Fruit fly (Drosophila melanogaster) whole organism, embryonic: ENCODE results near the gene CG3726.

Source experiments
- Aef1 ChIP-seq: fragments of 200-800 bp; sonication (Bioruptor generic); IDR thresholded peaks from 3 replicates; pipeline ENCODE4 v1.3.6; 2022; ENCODE audit warnings: missing biosample characterization, missing genetic modification characterization
- BtbVII ChIP-seq: fragments of 200-800 bp; sonication (Bioruptor generic); optimal IDR thresholded peaks from 3 replicates; lab custom pipeline; 2017; ENCODE audit warnings: missing biosample characterization, mild to moderate bottlenecking, missing genetic modification characterization
- CG10267 ChIP-seq: fragments of 200-800 bp; sonication (Bioruptor generic); optimal IDR thresholded peaks from 2 replicates; lab custom pipeline; 2018; ENCODE audit warnings: missing biosample characterization, mild to moderate bottlenecking, missing genetic modification characterization, moderate library complexity
- CG12071 ChIP-seq: fragments of 200-800 bp; sonication (Bioruptor generic); optimal IDR thresholded peaks from 3 replicates; lab custom pipeline; 2018; ENCODE audit warnings: missing biosample characterization, mild to moderate bottlenecking, missing genetic modification characterization
- CG12391 ChIP-seq: fragments of 200-800 bp; sonication (Bioruptor generic); optimal IDR thresholded peaks from 3 replicates; lab custom pipeline; 2018; ENCODE audit warnings: missing biosample characterization, mild to moderate bottlenecking, missing genetic modification characterization, moderate library complexity
- CG13287 ChIP-seq: fragments of 200-800 bp; sonication (Bioruptor generic); IDR thresholded peaks from 2 replicates; pipeline ENCODE4 v1.3.6; 2022; ENCODE audit warnings: missing biosample characterization, missing genetic modification characterization; ENCODE audit not compliant: partially characterized antibody
- CG13296 ChIP-seq: fragments of 200-800 bp; sonication (Bioruptor generic); optimal IDR thresholded peaks from 3 replicates; lab custom pipeline; 2018; ENCODE audit warnings: missing biosample characterization, mild to moderate bottlenecking, missing genetic modification characterization
- CG14710 ChIP-seq: fragments of 200-800 bp; sonication (Bioruptor generic); optimal IDR thresholded peaks from 3 replicates; lab custom pipeline; 2019; ENCODE audit warnings: missing biosample characterization, mild to moderate bottlenecking, missing genetic modification characterization, moderate library complexity
- CG15514 ChIP-seq: fragments of 200-800 bp; sonication (Bioruptor generic); optimal IDR thresholded peaks from 3 replicates; lab custom pipeline; 2017; ENCODE audit warnings: missing biosample characterization, missing genetic modification characterization, mild to moderate bottlenecking, moderate library complexity, missing genetic modification reagents
- CG15696 ChIP-seq: fragments of 200-800 bp; sonication (Bioruptor generic); optimal IDR thresholded peaks from 2 replicates; lab custom pipeline; 2019; ENCODE audit warnings: missing biosample characterization, mild to moderate bottlenecking, missing genetic modification characterization, moderate library complexity
- CG1647 ChIP-seq: fragments of 200-800 bp; sonication (Bioruptor generic); optimal IDR thresholded peaks from 3 replicates; lab custom pipeline; 2016; ENCODE audit warnings: missing biosample characterization, missing genetic modification characterization
- CG2129 ChIP-seq: fragments of 200-800 bp; sonication (Bioruptor generic); IDR thresholded peaks from 2 replicates; pipeline ENCODE4 v1.3.6; 2022; ENCODE audit warnings: missing biosample characterization, missing genetic modification characterization; ENCODE audit not compliant: partially characterized antibody
- CG30431 ChIP-seq: fragments of 200-800 bp; sonication (Bioruptor generic); optimal IDR thresholded peaks from 2 replicates; lab custom pipeline; 2017; ENCODE audit warnings: missing biosample characterization, missing genetic modification characterization
- CG32772 ChIP-seq: fragments of 200-800 bp; sonication (Bioruptor generic); IDR thresholded peaks from 2 replicates; pipeline ENCODE4 v1.3.6; 2022; ENCODE audit warnings: missing biosample characterization, missing genetic modification characterization
- CG34376 ChIP-seq: fragments of 200-800 bp; sonication (Bioruptor generic); optimal IDR thresholded peaks from 2 replicates; lab custom pipeline; 2018; ENCODE audit warnings: missing biosample characterization, mild to moderate bottlenecking, missing genetic modification characterization
- CG5245 ChIP-seq: fragments of 200-800 bp; sonication (Bioruptor generic); optimal IDR thresholded peaks from 3 replicates; lab custom pipeline; 2016; ENCODE audit warnings: missing biosample characterization, missing genetic modification characterization
- CG6791 ChIP-seq: fragments of 200-800 bp; sonication (Bioruptor generic); IDR thresholded peaks from 3 replicates; pipeline ENCODE4 v1.3.6; 2022; ENCODE audit warnings: missing biosample characterization, missing genetic modification characterization; ENCODE audit not compliant: partially characterized antibody
- CG7745 ChIP-seq: fragments of 200-800 bp; sonication (Bioruptor generic); optimal IDR thresholded peaks from 2 replicates; lab custom pipeline; 2018; ENCODE audit warnings: missing biosample characterization, mild to moderate bottlenecking, missing genetic modification characterization, moderate library complexity
- CG7963 ChIP-seq: fragments of 200-800 bp; sonication (Bioruptor generic); IDR thresholded peaks from 3 replicates; pipeline ENCODE4 v1.3.6; 2022; ENCODE audit warnings: missing biosample characterization, missing genetic modification characterization; ENCODE audit not compliant: partially characterized antibody
- CG9932 ChIP-seq: fragments of 200-800 bp; sonication (Bioruptor generic); IDR thresholded peaks from 2 replicates; pipeline ENCODE4 v1.3.6; 2022; ENCODE audit warnings: missing biosample characterization, missing genetic modification characterization
- CoRest ChIP-seq: fragments of 200-800 bp; sonication (Bioruptor generic); optimal IDR thresholded peaks from 3 replicates; lab custom pipeline; 2018; ENCODE audit warnings: missing biosample characterization, mild to moderate bottlenecking, missing genetic modification characterization, moderate library complexity
- D ChIP-seq, 2 experiments: fragments of 200-800 bp in 1 of 2; fragments of >200 bp in 1 of 2; sonication (Bioruptor generic) in 1 of 2; optimal IDR thresholded peaks; 2 replicates in 1 of 2; 3 replicates in 1 of 2; lab custom pipeline; 2017; ENCODE audit warnings: mild to moderate bottlenecking in 1 of 2, missing biosample characterization in 1 of 2, missing genetic modification characterization in 1 of 2, missing genetic modification reagents in 1 of 2
- Dek ChIP-seq: fragments of 200-800 bp; sonication (Bioruptor generic); optimal IDR thresholded peaks from 3 replicates; lab custom pipeline; 2019; ENCODE audit warnings: missing biosample characterization, mild to moderate bottlenecking, missing genetic modification characterization, moderate library complexity
- Dll ChIP-seq: fragments of 200-800 bp; sonication (Bioruptor generic); IDR thresholded peaks from 4 replicates; pipeline ENCODE4 v1.3.6; 2022; ENCODE audit warnings: missing biosample characterization, missing genetic modification characterization; ENCODE audit not compliant: partially characterized antibody
- MBD-R2 ChIP-seq: fragments of 200-800 bp; sonication (Bioruptor generic); IDR thresholded peaks from 2 replicates; pipeline ENCODE4 v1.3.6; 2022; ENCODE audit warnings: missing biosample characterization, missing genetic modification characterization
- Opbp ChIP-seq: fragments of 200-800 bp; sonication (Bioruptor generic); IDR thresholded peaks from 3 replicates; pipeline ENCODE4 v1.3.6; 2022; ENCODE audit warnings: missing biosample characterization, missing genetic modification characterization; ENCODE audit not compliant: partially characterized antibody
- Poxn ChIP-seq: fragments of 200-800 bp; sonication (Bioruptor generic); IDR thresholded peaks from 2 replicates; pipeline ENCODE4 v1.3.6; 2022; ENCODE audit warnings: missing biosample characterization, missing genetic modification characterization
- Ptx1 ChIP-seq: fragments of 200-800 bp; sonication (Bioruptor generic); IDR thresholded peaks from 2 replicates; pipeline ENCODE4 v1.3.6; 2022; ENCODE audit warnings: missing biosample characterization, missing genetic modification characterization
- Scr ChIP-seq: fragments of 200-800 bp; sonication (Bioruptor generic); IDR thresholded peaks from 2 replicates; pipeline ENCODE4 v1.3.6; 2022; ENCODE audit warnings: missing biosample characterization, missing genetic modification characterization; ENCODE audit not compliant: partially characterized antibody
- Sry-δ ChIP-seq: fragments of 200-800 bp; sonication (Bioruptor generic); optimal IDR thresholded peaks from 2 replicates; lab custom pipeline; 2016; ENCODE audit warnings: missing biosample characterization, missing genetic modification characterization
- Trl ChIP-seq, 3 experiments: fragments of >200 bp in 2 of 3; fragments of 200-800 bp in 1 of 3; sonication (Bioruptor generic) in 1 of 3; optimal IDR thresholded peaks; 2 replicates in 1 of 3; 3 replicates in 2 of 3; lab custom pipeline; 2016 to 2017; ENCODE audit warnings: missing biosample characterization in 1 of 3, missing genetic modification characterization in 1 of 3
- YL-1 ChIP-seq: fragments of 200-800 bp; sonication (Bioruptor generic); optimal IDR thresholded peaks from 3 replicates; lab custom pipeline; 2017; ENCODE audit warnings: missing biosample characterization, mild to moderate bottlenecking, missing genetic modification characterization
- al ChIP-seq: fragments of 200-800 bp; sonication (Bioruptor generic); IDR thresholded peaks from 2 replicates; pipeline ENCODE4 v1.3.6; 2022; ENCODE audit warnings: missing biosample characterization, missing genetic modification characterization
- ato ChIP-seq: fragments of 200-800 bp; sonication (Bioruptor generic); IDR thresholded peaks from 2 replicates; pipeline ENCODE4 v1.3.6; 2022; ENCODE audit warnings: missing biosample characterization, missing genetic modification characterization; ENCODE audit not compliant: partially characterized antibody
- h ChIP-seq: fragments of >200 bp; optimal IDR thresholded peaks from 2 replicates; lab custom pipeline; 2017
- ind ChIP-seq: fragments of 200-800 bp; sonication (Bioruptor generic); optimal IDR thresholded peaks from 3 replicates; lab custom pipeline; 2016; ENCODE audit warnings: missing biosample characterization, missing genetic modification characterization
- inv ChIP-seq: fragments of 200-800 bp; sonication (Bioruptor generic); IDR thresholded peaks from 2 replicates; pipeline ENCODE4 v1.3.6; 2022; ENCODE audit warnings: missing biosample characterization, missing genetic modification characterization; ENCODE audit not compliant: partially characterized antibody
- knrl ChIP-seq: fragments of 200-800 bp; sonication (Bioruptor generic); IDR thresholded peaks from 3 replicates; pipeline ENCODE4 v1.3.6; 2022; ENCODE audit warnings: missing biosample characterization, missing genetic modification characterization; ENCODE audit not compliant: partially characterized antibody
- lilli ChIP-seq: fragments of 200-800 bp; sonication (Bioruptor generic); optimal IDR thresholded peaks from 3 replicates; lab custom pipeline; 2016; ENCODE audit warnings: missing biosample characterization, missing genetic modification characterization
- nerfin-2 ChIP-seq: fragments of 200-800 bp; sonication (Bioruptor generic); IDR thresholded peaks from 2 replicates; pipeline ENCODE4 v1.3.6; 2022; ENCODE audit warnings: missing biosample characterization, missing genetic modification characterization; ENCODE audit not compliant: partially characterized antibody
- pum ChIP-seq: fragments of 200-800 bp; sonication (Bioruptor generic); optimal IDR thresholded peaks from 2 replicates; lab custom pipeline; 2016; ENCODE audit warnings: missing biosample characterization, missing genetic modification characterization
- slbo ChIP-seq: fragments of 200-800 bp; sonication (Bioruptor generic); IDR thresholded peaks from 2 replicates; pipeline ENCODE4 v1.3.6; 2022; ENCODE audit warnings: missing biosample characterization, missing genetic modification characterization
- trem ChIP-seq: fragments of 200-800 bp; optimal IDR thresholded peaks from 3 replicates; lab custom pipeline; 2019; ENCODE audit warnings: missing biosample characterization, mild to moderate bottlenecking, missing genetic modification characterization, moderate library complexity
- vvl ChIP-seq: fragments of 200-800 bp; sonication (Bioruptor generic); IDR thresholded peaks from 2 replicates; pipeline ENCODE4 v1.3.6; 2022; ENCODE audit warnings: missing biosample characterization, missing genetic modification characterization

CG3726 gene

DNA sequence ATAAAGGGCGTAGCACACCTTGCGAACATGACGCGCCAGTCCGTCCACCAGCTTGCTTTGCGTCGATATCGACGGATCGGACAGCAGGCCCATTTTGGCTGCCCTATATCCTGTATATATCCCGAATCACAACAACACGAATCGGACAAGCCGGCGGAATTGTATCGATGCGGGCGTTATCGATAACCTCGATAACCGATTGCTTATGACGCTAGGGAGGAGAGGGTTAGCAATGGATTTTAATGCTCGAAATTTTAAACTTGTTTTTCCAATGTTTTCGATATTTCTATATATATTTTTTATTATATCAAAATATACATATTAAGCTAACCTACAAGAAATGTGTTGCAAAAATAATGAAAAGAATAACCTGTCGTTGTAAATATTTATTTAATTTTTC is 43.7 kb upstream of the CG3726 start, which contains the start of gene GAA1 (continued):
- TF ChIP-seq CG15514 (GFP tag; lab: Kevin White, UChicago) (peak; percentile 26), Sry-δ (GFP tag; lab: Kevin White, UChicago) (peak; percentile 69), CG10267 (peak; percentile 27), vvl (GFP tag; lab: Robert Waterston, UW) (peak; percentile 29; the same call in 1 of the 2 replicates), Trl (optimal IDR thresholded peaks at IDR 0.05; lab: Kevin White, UChicago) (no peak), Trl (GFP tag; optimal IDR thresholded peaks at IDR 0.05; lab: Kevin White, UChicago) (no peak), ato (GFP tag; lab: Robert Waterston, UW) (peak; percentile 94), knrl (GFP tag; lab: Robert Waterston, UW) (peak; percentile 56; the same call in 2 of the 3 replicates), slbo (GFP tag; lab: Robert Waterston, UW) (peak; percentile 43; the same call in 1 of the 2 replicates), CG13296 (GFP tag; lab: Kevin White, UChicago) (no peak), CG2129 (GFP tag; lab: Robert Waterston, UW) (peak; percentile 31; the same call in 1 of the 2 replicates), CG30431 (no peak), CG7745 (tag; lab: Kevin White, UChicago) (no peak), lilli (GFP tag; lab: Kevin White, UChicago) (peak; percentile 7), al (GFP tag; lab: Robert Waterston, UW) (0 out of 2 replicates have a peak, but pooled peaks have one; percentile 13), Dll (peak; percentile 81), inv (peak; percentile 64), CG9932 (GFP tag; lab: Robert Waterston, UW) (peak; percentile 40; the same call in 1 of the 2 replicates), h (lab: Kevin White, UChicago) (no peak), CG6791 (GFP tag; lab: Robert Waterston, UW) (peak; percentile 95), CG13287 (peak; percentile 86), CG7963 (GFP tag; lab: Robert Waterston, UW) (peak; percentile 94), Aef1 (GFP tag; lab: Robert Waterston, UW) (0 out of 3 replicates have a peak, but pooled peaks have one; percentile 9), ind (GFP tag; lab: Kevin White, UChicago) (peak; percentile 3), CG12391 (peak; percentile 44), MBD-R2 (peak; percentile 80), Dek (tag; lab: Kevin White, UChicago) (no peak), Scr (GFP tag; lab: Robert Waterston, UW) (peak; percentile 85), CG1647 (GFP tag; lab: Kevin White, UChicago) (no peak), Opbp (GFP tag; lab: Robert Waterston, UW) (peak; percentile 86; the same call in 2 of the 3 replicates), pum (GFP tag; lab: Kevin White, UChicago) (no peak), CG15696 (tag; lab: Kevin White, UChicago) (peak; percentile 2), CG5245 (GFP tag; lab: Kevin White, UChicago) (no peak), Ptx1 (no peak), CG14710 (peak; percentile 39), CG32772 (GFP tag; lab: Robert Waterston, UW) (no peak), BtbVII (GFP tag; lab: Kevin White, UChicago) (no peak), YL-1 (GFP tag; lab: Kevin White, UChicago) (peak; percentile 51), CG34376 (no peak), CoRest (tag; lab: Kevin White, UChicago) (peak; percentile 17), nerfin-2 (GFP tag; lab: Robert Waterston, UW) (peak; percentile 94), CG12071 (GFP tag; lab: Kevin White, UChicago) (no peak), Poxn (GFP tag; lab: Robert Waterston, UW) (no peak), trem (peak; percentile 21), D (optimal IDR thresholded peaks at IDR 0.05; lab: Kevin White, UChicago) (no peak), D (GFP tag; optimal IDR thresholded peaks at IDR 0.05; lab: Kevin White, UChicago) (no peak)
